Worm (Caenorhabditis elegans): Measurements from ENCODE around the gene srw-31.
A peak's percentile ranks its signal among the peaks of the same experiment; 100 is the strongest.

The srw-31 gene

ce11 chrV:17531410-17531809 is 25.0 kb downstream of the srw-31 start, which contains the start of gene C18D4.4:
TSS of gene C18D4.4 (minus strand) at chrV:17531510.
- TF ChIP-seq unc-120 (tag; optimal IDR thresholded peaks at IDR 0.05; ENCODE audit: poor library complexity, severe bottlenecking) (no peak), ceh-43 (GFP tag; optimal IDR thresholded peaks at IDR 0.05) (no peak), ham-2 (GFP tag; optimal IDR thresholded peaks at IDR 0.05) (no peak), flh-1 (GFP tag; optimal IDR thresholded peaks at IDR 0.05) (no peak), mls-2 (tag; optimal IDR thresholded peaks at IDR 0.05) (no peak), sem-2 (GFP tag; optimal IDR thresholded peaks at IDR 0.05) (no peak), ceh-39 (tag; optimal IDR thresholded peaks at IDR 0.05) (no peak), ztf-11 (tag; optimal IDR thresholded peaks at IDR 0.05) (no peak), sptf-1 (tag; optimal IDR thresholded peaks at IDR 0.05) (no peak), mep-1 (tag; optimal IDR thresholded peaks at IDR 0.05) (no peak), lin-32 (GFP tag; optimal IDR thresholded peaks at IDR 0.05) (no peak), ceh-83 (GFP tag; optimal IDR thresholded peaks at IDR 0.05) (no peak), zip-8 (tag; optimal IDR thresholded peaks at IDR 0.05) (no peak), nhr-12 (tag; optimal IDR thresholded peaks at IDR 0.05) (no peak), blmp-1 (tag; optimal IDR thresholded peaks at IDR 0.05) (no peak), M03D4.4 (tag; optimal IDR thresholded peaks at IDR 0.05) (no peak), nhr-28 (tag; optimal IDR thresholded peaks at IDR 0.05) (no peak), nhr-2 (tag; optimal IDR thresholded peaks at IDR 0.05) (no peak), nhr-76 (tag; optimal IDR thresholded peaks at IDR 0.05) (no peak)

DNA sequence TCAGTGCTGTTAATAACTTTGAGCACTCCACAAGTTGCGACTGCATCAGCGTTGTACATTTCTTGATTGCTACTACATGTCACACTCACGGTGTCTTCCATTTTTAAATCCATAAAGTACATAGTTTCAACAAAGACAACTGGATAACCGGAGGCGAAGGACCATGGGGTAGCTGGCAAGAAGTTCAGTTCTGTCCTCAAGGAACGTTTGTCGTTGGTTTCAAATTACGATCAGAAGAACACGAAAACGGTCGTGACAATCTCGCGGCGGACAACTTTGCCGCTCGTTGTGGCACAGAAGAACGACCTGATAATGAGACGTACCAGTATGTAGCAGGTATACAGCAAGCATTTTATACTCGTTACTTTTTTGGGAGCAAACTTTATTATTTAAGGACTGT is 26.3 kb downstream of the srw-31 start, which contains the start of gene C18D4.3:
TSS of gene C18D4.3 (minus strand) at position 101 of the 400 bp plus-strand sequence.
- no peak for TF ChIP-seq nhr-237 (tag; optimal IDR thresholded peaks at IDR 0.05)
- TF ChIP-seq lin-13 (tag; optimal IDR thresholded peaks at IDR 0.05) = no peak
- TF ChIP-seq zip-8 (tag; optimal IDR thresholded peaks at IDR 0.05) = no peak
- no peak for TF ChIP-seq cnd-1 (tag; optimal IDR thresholded peaks at IDR 0.05)

DNA sequence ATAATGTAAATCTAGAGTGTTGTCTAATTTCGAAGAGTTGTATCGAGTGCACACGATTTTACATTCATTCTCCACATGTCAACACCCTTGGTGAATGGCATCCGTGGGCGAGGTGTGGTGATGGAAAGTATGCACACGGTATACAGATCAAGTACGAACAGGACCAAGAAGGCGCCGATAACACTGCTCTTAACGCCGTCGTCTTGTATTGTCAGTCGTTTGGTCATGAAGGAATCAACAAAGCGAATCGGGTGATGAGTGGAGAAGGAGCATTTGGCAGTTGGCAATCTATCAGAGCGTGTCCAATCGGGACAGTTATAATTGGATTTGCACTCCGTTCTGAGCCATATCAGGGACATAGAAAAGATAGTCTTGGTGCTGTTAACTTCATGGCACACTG is 26.8 kb downstream of the srw-31 start:
- no peak for TF ChIP-seq unc-39 (tag; optimal IDR thresholded peaks at IDR 0.05)
- TF ChIP-seq unc-62 (GFP tag; optimal IDR thresholded peaks at IDR 0.05) = no peak
- TF ChIP-seq sem-2 (GFP tag; optimal IDR thresholded peaks at IDR 0.05) = no peak
- no peak for TF ChIP-seq unc-120 (tag; optimal IDR thresholded peaks at IDR 0.05; ENCODE audit: poor library complexity, severe bottlenecking)
- TF ChIP-seq drap-1 (GFP tag; optimal IDR thresholded peaks at IDR 0.05) = no peak
- TF ChIP-seq snpc-4 (tag; optimal IDR thresholded peaks at IDR 0.05) = no peak
- no peak for TF ChIP-seq cnd-1 (tag; optimal IDR thresholded peaks at IDR 0.05)
- no peak for TF ChIP-seq lin-13 (tag; optimal IDR thresholded peaks at IDR 0.05)
- no peak for TF ChIP-seq ces-1 (GFP tag; optimal IDR thresholded peaks at IDR 0.05)
- no peak for TF ChIP-seq ceh-39 (tag; optimal IDR thresholded peaks at IDR 0.05)
- TF ChIP-seq zip-8 (tag; optimal IDR thresholded peaks at IDR 0.05) = no peak

ce11 chrV:17538279-17538896 is 32.0 kb downstream of the srw-31 start, which contains the start of gene C18D4.6:
TSS of gene C18D4.6 (minus strand) at chrV:17538375.
- peak; percentile 38 for TF ChIP-seq drap-1 (GFP tag; optimal IDR thresholded peaks at IDR 0.05)
- TF ChIP-seq unc-39 (tag; optimal IDR thresholded peaks at IDR 0.05) = no peak

- peak; percentile 68 for TF ChIP-seq hlh-1 (tag; optimal IDR thresholded peaks at IDR 0.05)
- no peak for TF ChIP-seq snpc-4 (tag; optimal IDR thresholded peaks at IDR 0.05)
- TF ChIP-seq unc-120 (tag; optimal IDR thresholded peaks at IDR 0.05; ENCODE audit: poor library complexity, severe bottlenecking) = peak; percentile 67
Observed at ce11 chrV:17539289-17539688, 32.9 kb downstream of the srw-31 start.

- TF ChIP-seq sptf-1 (tag; optimal IDR thresholded peaks at IDR 0.05) = no peak
- no peak for TF ChIP-seq snpc-4 (tag; optimal IDR thresholded peaks at IDR 0.05)
Observed at ce11 chrV:17540295-17540694, 33.9 kb downstream of the srw-31 start, which contains the start of gene srz-25. TSS of gene srz-25 (plus strand) at chrV:17540595.

DNA sequence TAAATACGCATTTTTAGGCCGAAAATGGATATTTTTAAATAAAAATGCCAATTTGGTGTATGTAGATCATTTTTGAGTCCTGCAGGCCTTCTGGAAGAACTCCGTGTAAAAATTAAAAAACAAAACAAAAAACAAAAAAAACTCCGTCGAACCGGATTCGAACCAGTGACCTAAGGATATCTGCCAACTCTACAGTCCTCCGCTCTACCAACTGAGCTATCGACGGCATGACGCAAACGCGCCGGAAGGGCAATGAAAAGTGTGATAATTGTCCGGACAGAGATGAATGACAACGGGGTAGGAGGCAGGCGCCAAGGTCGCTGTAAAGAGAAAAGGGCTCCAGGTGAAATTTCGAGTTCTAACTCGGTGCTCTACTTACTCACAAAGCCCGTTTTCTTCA is 35.9 kb downstream of the srw-31 start:
- TF ChIP-seq drap-1 (GFP tag; optimal IDR thresholded peaks at IDR 0.05) (peak; percentile 10), cnd-1 (tag; optimal IDR thresholded peaks at IDR 0.05) (no peak)

All from whole organism, mixed stage, embryonic.